Fruit fly (Drosophila melanogaster) whole organism, wandering third instar larva: Measurements from ENCODE around the gene CG31730.

Experiments
- Abd-B ChIP-seq: fragments of >200 bp; optimal IDR thresholded peaks from 2 replicates; lab custom pipeline; 2017; ENCODE audit warnings: missing biosample characterization, missing genetic modification characterization
- Dfd ChIP-seq: fragments of >200 bp; optimal IDR thresholded peaks from 2 replicates; lab custom pipeline; 2017; ENCODE audit warnings: missing biosample characterization, missing genetic modification characterization
- Hr78 ChIP-seq: fragments of >200 bp; optimal IDR thresholded peaks from 2 replicates; lab custom pipeline; 2017; ENCODE audit warnings: missing biosample characterization, missing genetic modification characterization
- Myc ChIP-seq: fragments of >200 bp; optimal IDR thresholded peaks from 2 replicates; lab custom pipeline; 2017
- OdsH ChIP-seq: fragments of 200-800 bp; sonication (Bioruptor generic); optimal IDR thresholded peaks from 2 replicates; lab custom pipeline; 2016; ENCODE audit warnings: missing biosample characterization, mild to moderate bottlenecking, missing genetic modification characterization
- br ChIP-seq: fragments of 200-800 bp; sonication (Bioruptor generic); optimal IDR thresholded peaks from 2 replicates; lab custom pipeline; 2016; ENCODE audit warnings: missing biosample characterization, missing genetic modification characterization
- pan ChIP-seq: fragments of >200 bp; optimal IDR thresholded peaks from 2 replicates; lab custom pipeline; 2017
- tai ChIP-seq: sonication (Bioruptor generic); optimal IDR thresholded peaks from 2 replicates; lab custom pipeline; 2016; ENCODE audit warnings: missing biosample characterization, missing genetic modification characterization
- usp ChIP-seq: fragments of >200 bp; optimal IDR thresholded peaks from 2 replicates; lab custom pipeline; 2017; ENCODE audit warnings: missing biosample characterization, missing genetic modification characterization

DNA sequence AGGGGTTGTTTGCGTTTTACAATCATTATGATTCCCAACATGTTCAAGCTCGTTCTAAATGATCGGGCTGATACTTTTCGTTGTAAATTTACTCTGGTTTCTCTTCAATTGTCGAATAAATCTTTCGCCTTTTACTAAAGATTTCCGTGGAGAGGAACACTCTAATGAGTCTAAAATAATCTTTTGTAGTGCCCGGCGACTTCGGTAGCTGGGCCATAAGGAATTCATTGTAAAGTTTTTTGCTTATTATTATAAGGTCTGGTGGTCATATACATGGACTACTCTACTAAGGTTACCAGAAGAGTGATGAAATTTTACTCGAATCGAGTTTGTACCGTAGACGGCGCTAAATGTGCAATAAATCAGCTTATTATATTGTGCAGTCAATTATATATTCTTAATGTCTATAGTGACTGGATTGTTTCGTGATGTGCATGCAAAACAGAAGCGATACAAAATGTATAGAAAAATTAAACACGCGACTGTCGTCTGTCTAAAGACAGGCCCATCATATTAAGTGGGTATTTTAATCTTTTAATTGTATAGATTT is 14.7 kb downstream of the CG31730 start:
- TF ChIP-seq tai (GFP tag; lab: Kevin White, UChicago) (no peak), pan (lab: Kevin White, UChicago) (no peak), OdsH (no peak), Abd-B (GFP tag; lab: Kevin White, UChicago) (no peak), Hr78 (GFP tag; lab: Kevin White, UChicago) (no peak), Myc (lab: Kevin White, UChicago) (no peak), br (GFP tag; lab: Kevin White, UChicago) (no peak), usp (GFP tag; lab: Kevin White, UChicago) (no peak), Dfd (GFP tag; lab: Kevin White, UChicago) (no peak)
